Worm (Caenorhabditis elegans) whole organism, late embryonic: ENCODE results near the gene cls-1.

Experiments
- C08G9.2 ChIP-seq: sonication (generic microtip); optimal IDR thresholded peaks from 2 replicates; lab custom pipeline; 2016; ENCODE audit warnings: mild to moderate bottlenecking, missing genetic modification characterization, moderate library complexity, missing compliant biosample characterization
- T23F11.4 ChIP-seq: fragments of 200-800 bp; sonication (Bioruptor generic); optimal IDR thresholded peaks from 2 replicates; lab custom pipeline; 2018; ENCODE audit warnings: mild to moderate bottlenecking, missing genetic modification characterization, missing compliant biosample characterization
- Y22D7AL.16 ChIP-seq: sonication (generic microtip); optimal IDR thresholded peaks from 2 replicates; lab custom pipeline; 2016; ENCODE audit warnings: missing genetic modification characterization, missing compliant biosample characterization
- ahr-1 ChIP-seq: sonication (generic microtip); optimal IDR thresholded peaks from 2 replicates; lab custom pipeline; 2016; ENCODE audit warnings: missing genetic modification characterization, missing compliant biosample characterization
- ama-1 ChIP-seq: fragments of 150-350 bp; optimal IDR thresholded peaks from 2 replicates; lab custom pipeline; 2014
- ceh-2 ChIP-seq: sonication (generic microtip); optimal IDR thresholded peaks from 2 replicates; lab custom pipeline; 2016; ENCODE audit warnings: missing genotype, missing genetic modification characterization, missing compliant biosample characterization
- ceh-30 ChIP-seq: fragments of 150-350 bp; optimal IDR thresholded peaks from 2 replicates; lab custom pipeline; 2014; ENCODE audit warnings: missing biosample characterization, missing genetic modification characterization
- ceh-9 ChIP-seq: sonication (generic microtip); optimal IDR thresholded peaks from 2 replicates; lab custom pipeline; 2016; ENCODE audit warnings: mild to moderate bottlenecking, missing genetic modification characterization, inconsistent platforms, missing compliant biosample characterization
- che-1 ChIP-seq: sonication (generic microtip); optimal IDR thresholded peaks from 2 replicates; lab custom pipeline; 2016; ENCODE audit warnings: mild to moderate bottlenecking, missing genetic modification characterization, missing compliant biosample characterization
- dve-1 ChIP-seq: sonication (generic microtip); optimal IDR thresholded peaks from 2 replicates; lab custom pipeline; 2017; ENCODE audit warnings: antibody characterized with exemption, mild to moderate bottlenecking, missing genetic modification characterization, missing compliant biosample characterization
- elt-2 ChIP-seq: sonication (generic microtip); optimal IDR thresholded peaks from 2 replicates; lab custom pipeline; 2016; ENCODE audit warnings: missing genetic modification reagents, missing genetic modification characterization, missing compliant biosample characterization
- ets-4 ChIP-seq: sonication (generic microtip); optimal IDR thresholded peaks from 2 replicates; lab custom pipeline; 2016; ENCODE audit warnings: missing genetic modification characterization, missing compliant biosample characterization
- eyg-1 ChIP-seq: sonication (generic microtip); optimal IDR thresholded peaks from 2 replicates; lab custom pipeline; 2016; ENCODE audit warnings: missing genotype, missing genetic modification characterization, missing compliant biosample characterization
- fax-1 ChIP-seq: sonication (generic microtip); optimal IDR thresholded peaks from 2 replicates; lab custom pipeline; 2016; ENCODE audit warnings: missing genotype, missing genetic modification characterization, missing compliant biosample characterization
- fkh-6 ChIP-seq: sonication (generic microtip); optimal IDR thresholded peaks from 2 replicates; lab custom pipeline; 2016; ENCODE audit warnings: missing genetic modification characterization, missing compliant biosample characterization
- hlh-6 ChIP-seq: sonication (generic microtip); optimal IDR thresholded peaks from 2 replicates; lab custom pipeline; 2016; ENCODE audit warnings: missing genotype, missing genetic modification characterization, missing compliant biosample characterization
- hlh-8 ChIP-seq: sonication (generic microtip); optimal IDR thresholded peaks from 2 replicates; lab custom pipeline; 2016; ENCODE audit warnings: missing genotype, missing genetic modification characterization, missing compliant biosample characterization
- madf-2 ChIP-seq: sonication (generic microtip); optimal IDR thresholded peaks from 2 replicates; lab custom pipeline; 2017; ENCODE audit warnings: missing genetic modification characterization, missing compliant biosample characterization
- mec-3 ChIP-seq: sonication (generic microtip); optimal IDR thresholded peaks from 2 replicates; lab custom pipeline; 2016; ENCODE audit warnings: borderline replicate concordance, missing genetic modification characterization, missing compliant biosample characterization
- npax-4 ChIP-seq: sonication (generic microtip); optimal IDR thresholded peaks from 2 replicates; lab custom pipeline; 2016; ENCODE audit warnings: missing genetic modification characterization, missing compliant biosample characterization
- pag-3 ChIP-seq: sonication (generic microtip); optimal IDR thresholded peaks from 2 replicates; lab custom pipeline; 2016; ENCODE audit warnings: missing compliant biosample characterization, missing genetic modification characterization, borderline replicate concordance
- pha-2 ChIP-seq: sonication (generic microtip); optimal IDR thresholded peaks from 2 replicates; lab custom pipeline; 2017; ENCODE audit warnings: mild to moderate bottlenecking, missing genetic modification characterization, missing compliant biosample characterization
- pros-1 ChIP-seq: fragments of 150-350 bp; optimal IDR thresholded peaks from 2 replicates; lab custom pipeline; 2014; ENCODE audit warnings: missing biosample characterization, missing genetic modification reagents, missing genetic modification characterization
- rnt-1 ChIP-seq: sonication (generic microtip); optimal IDR thresholded peaks from 2 replicates; lab custom pipeline; 2016; ENCODE audit warnings: missing genetic modification characterization, missing compliant biosample characterization
- sdc-2 ChIP-seq: sonication (generic microtip); optimal IDR thresholded peaks from 2 replicates; lab custom pipeline; 2016; ENCODE audit warnings: missing genotype, missing genetic modification characterization, missing compliant biosample characterization
- sox-2 ChIP-seq: fragments of 200-800 bp; sonication (Bioruptor generic); IDR thresholded peaks from 2 replicates; pipeline ENCODE4 v1.3.6; 2022; ENCODE audit warnings: missing genetic modification reagents, missing genetic modification characterization, missing compliant biosample characterization
- sox-4 ChIP-seq: sonication (generic microtip); optimal IDR thresholded peaks from 2 replicates; lab custom pipeline; 2017; ENCODE audit warnings: mild to moderate bottlenecking, missing genetic modification characterization, inconsistent platforms, missing compliant biosample characterization
- syd-9 ChIP-seq: sonication (generic microtip); optimal IDR thresholded peaks from 2 replicates; lab custom pipeline; 2016; ENCODE audit warnings: mild to moderate bottlenecking, missing genetic modification characterization, moderate library complexity, missing compliant biosample characterization
- ttx-3 ChIP-seq: sonication (generic microtip); optimal IDR thresholded peaks from 2 replicates; lab custom pipeline; 2016; ENCODE audit warnings: missing genetic modification reagents, missing genetic modification characterization, missing compliant biosample characterization
- unc-3 ChIP-seq, 2 experiments: fragments of 200-800 bp in 1 of 2; sonication (Bioruptor generic) in 1 of 2; sonication (generic microtip) in 1 of 2; conservative IDR thresholded peaks in 1 of 2; optimal IDR thresholded peaks in 1 of 2; 2 replicates each; pipeline versions ENCODE4 v1.3.6 to Lab custom; 2016 to 2022; ENCODE audit warnings: missing compliant biosample characterization in 2 of 2, missing genetic modification characterization in 2 of 2, missing genetic modification reagents in 1 of 2
- unc-42 ChIP-seq: sonication (generic microtip); optimal IDR thresholded peaks from 2 replicates; lab custom pipeline; 2016; ENCODE audit warnings: missing genotype, missing genetic modification characterization, missing compliant biosample characterization
- unc-55 ChIP-seq: sonication (generic microtip); optimal IDR thresholded peaks from 2 replicates; lab custom pipeline; 2017; ENCODE audit warnings: missing biosample characterization, missing genetic modification reagents, missing genetic modification characterization
- unc-86 ChIP-seq: sonication (generic microtip); optimal IDR thresholded peaks from 2 replicates; lab custom pipeline; 2016; ENCODE audit warnings: missing genetic modification characterization, missing compliant biosample characterization
- zip-5 ChIP-seq: sonication (generic microtip); optimal IDR thresholded peaks from 2 replicates; lab custom pipeline; 2016; ENCODE audit warnings: missing genetic modification characterization, missing compliant biosample characterization

Gene cls-1

DNA sequence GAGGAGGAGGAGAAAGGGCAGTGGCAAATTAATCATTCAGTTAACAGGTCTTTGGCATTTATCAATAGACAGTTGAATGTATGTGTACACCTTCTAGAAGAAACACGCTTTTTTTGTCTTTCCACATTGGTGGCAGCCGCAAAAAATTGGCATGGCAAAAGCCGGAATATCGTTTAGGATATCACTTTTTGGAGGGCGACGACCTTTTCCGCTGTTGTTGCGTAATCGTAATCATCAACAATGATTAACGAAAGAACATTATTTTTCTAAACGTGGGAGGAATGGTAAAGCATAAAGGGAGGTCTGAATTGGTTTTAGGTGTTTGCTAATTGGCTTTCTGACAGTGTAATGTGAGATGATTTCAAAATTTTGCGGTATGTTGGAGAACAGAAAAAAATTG, 16.0 kb upstream of the cls-1 start:
- TF ChIP-seq T23F11.4 (GFP tag; lab: Kevin White, UChicago) (no peak), rnt-1 (tag; lab: Kevin White, UChicago) (no peak), unc-42 (tag; lab: Kevin White, UChicago) (no peak), unc-3 (GFP tag; conservative IDR thresholded peaks at IDR 0.05; lab: Robert Waterston, UW) (no peak), unc-3 (tag; optimal IDR thresholded peaks at IDR 0.05; lab: Kevin White, UChicago) (no peak), ceh-30 (no peak), hlh-6 (tag; lab: Kevin White, UChicago) (no peak), che-1 (no peak), C08G9.2 (tag; lab: Kevin White, UChicago) (no peak), pag-3 (tag; lab: Kevin White, UChicago) (no peak), ceh-9 (tag; lab: Kevin White, UChicago) (no peak), dve-1 (tag; lab: Kevin White, UChicago) (no peak), ceh-2 (tag; lab: Kevin White, UChicago) (no peak), syd-9 (no peak), fax-1 (tag; lab: Kevin White, UChicago) (no peak), sox-4 (tag; lab: Kevin White, UChicago) (no peak), sox-2 (GFP tag; lab: Robert Waterston, UW) (no peak), ttx-3 (no peak), unc-55 (GFP tag; lab: Kevin White, UChicago) (no peak)

DNA sequence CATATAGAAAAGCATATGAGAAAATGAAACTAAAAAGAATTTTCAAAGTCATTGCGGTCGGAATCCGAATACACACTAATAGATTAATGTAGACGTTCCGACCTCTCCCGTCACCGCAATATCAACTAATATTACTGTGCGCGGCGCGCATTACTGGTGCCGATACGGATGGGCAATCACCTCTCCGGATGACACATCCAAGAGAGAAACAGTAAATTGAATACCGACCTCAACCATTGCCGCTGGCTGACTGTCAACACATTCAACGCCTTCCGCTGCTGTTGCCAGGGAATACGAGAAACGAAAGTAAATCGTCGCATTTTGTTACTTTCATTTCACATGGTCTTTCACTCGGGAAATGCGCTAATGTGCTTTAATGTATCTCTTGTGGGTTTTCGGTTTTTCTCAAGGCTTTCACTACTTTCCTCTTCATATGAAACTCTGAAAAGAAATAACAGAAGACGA, 13.1 kb upstream of the cls-1 start:
- TF ChIP-seq ama-1 (lab: Kevin White, UChicago) (peak; percentile 51), unc-3 (GFP tag; conservative IDR thresholded peaks at IDR 0.05; lab: Robert Waterston, UW) (no peak), unc-3 (tag; optimal IDR thresholded peaks at IDR 0.05; lab: Kevin White, UChicago) (no peak)

DNA sequence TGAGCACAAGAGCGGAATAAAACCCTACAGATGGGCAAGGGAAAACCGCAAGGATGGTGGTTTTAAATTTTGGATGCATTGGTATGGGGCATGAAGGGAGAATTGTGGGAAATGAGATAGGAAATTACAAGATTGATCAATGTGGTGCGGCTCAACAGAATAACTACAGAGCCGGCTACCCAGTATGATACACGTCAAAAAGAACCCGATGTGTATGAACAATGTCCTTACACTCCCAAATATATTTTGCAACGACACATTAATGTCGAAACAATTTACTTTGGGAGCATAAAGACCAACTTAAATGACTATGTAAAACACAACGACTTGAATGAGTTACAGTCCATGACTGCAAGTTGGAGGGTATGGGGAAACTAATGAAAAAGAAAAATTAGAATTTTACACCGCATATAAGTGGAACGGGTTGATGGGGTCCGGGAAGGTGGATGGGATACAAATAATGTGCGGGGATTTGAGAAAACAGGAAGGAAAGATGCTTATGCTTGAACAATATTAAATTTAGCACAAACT, 12.3 kb upstream of the cls-1 start:
- TF ChIP-seq sdc-2 (tag; lab: Kevin White, UChicago): no peak
- TF ChIP-seq npax-4: no peak
- no peak for TF ChIP-seq hlh-8 (tag; lab: Kevin White, UChicago)
- TF ChIP-seq unc-3 (GFP tag; conservative IDR thresholded peaks at IDR 0.05; lab: Robert Waterston, UW): no peak
- no peak for TF ChIP-seq unc-3 (tag; optimal IDR thresholded peaks at IDR 0.05; lab: Kevin White, UChicago)
- TF ChIP-seq mec-3: no peak
- no peak for TF ChIP-seq ahr-1
- TF ChIP-seq sox-2 (GFP tag; lab: Robert Waterston, UW): no peak
- TF ChIP-seq unc-86: no peak
- TF ChIP-seq eyg-1 (tag; lab: Kevin White, UChicago): no peak
- no peak for TF ChIP-seq ets-4 (tag; lab: Kevin White, UChicago)

DNA sequence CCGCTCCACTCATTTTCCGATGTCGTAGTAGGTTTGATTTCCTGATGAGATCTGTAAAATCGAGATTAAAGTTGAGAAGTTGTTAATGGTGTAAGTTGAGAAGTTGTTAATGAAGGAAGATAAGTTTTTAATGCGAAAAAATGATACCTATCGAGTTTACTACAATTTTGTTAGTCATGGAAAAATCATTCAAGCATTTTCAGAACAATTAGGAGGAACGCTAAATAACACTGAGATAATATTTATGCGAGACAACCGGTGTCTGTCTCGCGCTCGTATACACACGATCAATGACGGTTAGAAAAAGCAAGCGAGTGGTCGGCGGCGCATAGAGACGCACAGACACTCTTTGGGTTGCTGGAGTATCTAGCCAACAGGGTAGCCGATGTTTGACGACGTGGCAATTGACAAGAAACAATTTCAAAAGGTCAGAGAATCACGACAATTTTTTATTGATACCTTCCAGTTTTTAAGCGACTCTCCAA, 10.2 kb upstream of the cls-1 start, which contains the start of gene cgh-1:
TSS of gene cgh-1 (minus strand) at position 51 of the 485 bp plus-strand sequence.
- TF ChIP-seq elt-2 (tag; lab: Kevin White, UChicago): no peak
- no peak for TF ChIP-seq fkh-6 (tag; lab: Kevin White, UChicago)
- TF ChIP-seq npax-4: no peak
- TF ChIP-seq pha-2 (tag; lab: Kevin White, UChicago): no peak
- no peak for TF ChIP-seq madf-2 (tag; lab: Kevin White, UChicago)
- TF ChIP-seq ahr-1: no peak
- TF ChIP-seq pag-3 (tag; lab: Kevin White, UChicago): no peak
- TF ChIP-seq fax-1 (tag; lab: Kevin White, UChicago): no peak
- TF ChIP-seq ceh-30: no peak
- no peak for TF ChIP-seq unc-86
- no peak for TF ChIP-seq zip-5 (tag; lab: Kevin White, UChicago)
- no peak for TF ChIP-seq Y22D7AL.16
- TF ChIP-seq pros-1 (tag; lab: Kevin White, UChicago): no peak
- no peak for TF ChIP-seq sox-4 (tag; lab: Kevin White, UChicago)
